Fruit fly (Drosophila melanogaster) whole organism, embryonic: ENCODE results near the gene bmm.

ENCODE experiments used
- Abd-B ChIP-seq: fragments of 200-800 bp; sonication (Bioruptor generic); optimal IDR thresholded peaks from 2 replicates; lab custom pipeline; 2018; ENCODE audit warnings: missing biosample characterization, mild to moderate bottlenecking, missing genetic modification characterization, moderate library complexity
- Aef1 ChIP-seq: fragments of 200-800 bp; sonication (Bioruptor generic); IDR thresholded peaks from 3 replicates; pipeline ENCODE4 v1.3.6; 2022; ENCODE audit warnings: missing biosample characterization, missing genetic modification characterization
- CG10321 ChIP-seq: fragments of 200-800 bp; sonication (Bioruptor generic); IDR thresholded peaks from 2 replicates; pipeline ENCODE4 v1.3.6; 2022; ENCODE audit warnings: missing biosample characterization, missing genetic modification characterization
- CG10979 ChIP-seq: fragments of 200-800 bp; sonication (Bioruptor generic); optimal IDR thresholded peaks from 2 replicates; lab custom pipeline; 2018; ENCODE audit warnings: missing biosample characterization, mild to moderate bottlenecking, missing genetic modification characterization, moderate library complexity
- CG11093 ChIP-seq: fragments of 200-800 bp; sonication (Bioruptor generic); IDR thresholded peaks from 3 replicates; pipeline ENCODE4 v1.3.6; 2022; ENCODE audit warnings: missing biosample characterization, missing genetic modification characterization
- CG11695 ChIP-seq: fragments of 200-800 bp; sonication (Bioruptor generic); IDR thresholded peaks from 3 replicates; pipeline ENCODE4 v1.3.6; 2022; ENCODE audit warnings: missing biosample characterization, missing genetic modification characterization
- CG11723 ChIP-seq: fragments of 200-800 bp; sonication (Bioruptor generic); optimal IDR thresholded peaks from 2 replicates; lab custom pipeline; 2017; ENCODE audit warnings: missing biosample characterization, mild to moderate bottlenecking, missing genetic modification characterization
- CG12071 ChIP-seq: fragments of 200-800 bp; sonication (Bioruptor generic); optimal IDR thresholded peaks from 3 replicates; lab custom pipeline; 2018; ENCODE audit warnings: missing biosample characterization, mild to moderate bottlenecking, missing genetic modification characterization
- CG14441 ChIP-seq: fragments of 200-800 bp; sonication (Bioruptor generic); IDR thresholded peaks from 2 replicates; pipeline ENCODE4 v1.3.6; 2022; ENCODE audit warnings: missing biosample characterization, missing genetic modification characterization
- CG14710 ChIP-seq: fragments of 200-800 bp; sonication (Bioruptor generic); optimal IDR thresholded peaks from 3 replicates; lab custom pipeline; 2019; ENCODE audit warnings: missing biosample characterization, mild to moderate bottlenecking, missing genetic modification characterization, moderate library complexity
- CG15479 ChIP-seq: fragments of 200-800 bp; sonication (Bioruptor generic); optimal IDR thresholded peaks from 3 replicates; lab custom pipeline; 2019; ENCODE audit warnings: missing biosample characterization, mild to moderate bottlenecking, missing genetic modification characterization, moderate library complexity
- CG16779 ChIP-seq: fragments of 200-800 bp; sonication (Bioruptor generic); IDR thresholded peaks from 2 replicates; pipeline ENCODE4 v1.3.6; 2022; ENCODE audit warnings: missing biosample characterization, missing genetic modification characterization
- CG17328 ChIP-seq: fragments of 200-800 bp; sonication (Bioruptor generic); IDR thresholded peaks from 2 replicates; pipeline ENCODE4 v1.3.6; 2022; ENCODE audit warnings: missing biosample characterization, missing genetic modification characterization
- CG2202 ChIP-seq: fragments of 200-800 bp; sonication (Bioruptor generic); optimal IDR thresholded peaks from 2 replicates; lab custom pipeline; 2018; ENCODE audit warnings: missing biosample characterization, mild to moderate bottlenecking, missing genetic modification characterization
- CG2678 ChIP-seq: fragments of 200-800 bp; sonication (Bioruptor generic); optimal IDR thresholded peaks from 3 replicates; lab custom pipeline; 2019; ENCODE audit warnings: missing biosample characterization, mild to moderate bottlenecking, missing genetic modification characterization, moderate library complexity
- CG30431 ChIP-seq: fragments of 200-800 bp; sonication (Bioruptor generic); optimal IDR thresholded peaks from 2 replicates; lab custom pipeline; 2017; ENCODE audit warnings: missing biosample characterization, missing genetic modification characterization
- CG31365 ChIP-seq: fragments of 200-800 bp; sonication (Bioruptor generic); optimal IDR thresholded peaks from 2 replicates; lab custom pipeline; 2018; ENCODE audit warnings: missing biosample characterization, mild to moderate bottlenecking, missing genetic modification characterization
- CG6254 ChIP-seq: fragments of 200-800 bp; sonication (Bioruptor generic); optimal IDR thresholded peaks from 3 replicates; lab custom pipeline; 2017; ENCODE audit warnings: mild to moderate bottlenecking, missing biosample characterization, missing genetic modification reagents, missing genetic modification characterization
- CG6854 ChIP-seq: fragments of 200-800 bp; sonication (Bioruptor generic); optimal IDR thresholded peaks from 3 replicates; lab custom pipeline; 2017; ENCODE audit warnings: missing biosample characterization, mild to moderate bottlenecking, missing genetic modification characterization
- CG8478 ChIP-seq: fragments of >200 bp; optimal IDR thresholded peaks from 2 replicates; lab custom pipeline; 2018
- D19A ChIP-seq: fragments of 200-800 bp; optimal IDR thresholded peaks from 3 replicates; lab custom pipeline; 2019; ENCODE audit warnings: missing biosample characterization, mild to moderate bottlenecking, missing genetic modification characterization, moderate library complexity
- Dad ChIP-seq: fragments of 200-800 bp; sonication (Bioruptor generic); optimal IDR thresholded peaks from 3 replicates; lab custom pipeline; 2016; ENCODE audit warnings: missing biosample characterization, missing genetic modification characterization
- Gsc ChIP-seq: fragments of 200-800 bp; sonication (Bioruptor generic); IDR thresholded peaks from 2 replicates; pipeline ENCODE4 v1.3.6; 2022; ENCODE audit warnings: missing biosample characterization, missing genetic modification characterization
- Hr39 ChIP-seq: fragments of >200 bp; optimal IDR thresholded peaks from 2 replicates; lab custom pipeline; 2017
- Kr ChIP-seq: fragments of 200-800 bp; sonication (Bioruptor generic); optimal IDR thresholded peaks from 2 replicates; lab custom pipeline; 2017; ENCODE audit warnings: missing biosample characterization, mild to moderate bottlenecking, missing genetic modification characterization
- Nf-YB ChIP-seq: fragments of 200-800 bp; sonication (Bioruptor generic); optimal IDR thresholded peaks from 3 replicates; lab custom pipeline; 2019; ENCODE audit warnings: missing biosample characterization, mild to moderate bottlenecking, missing genetic modification characterization, moderate library complexity
- NfI ChIP-seq: fragments of 200-800 bp; sonication (Bioruptor generic); optimal IDR thresholded peaks from 3 replicates; lab custom pipeline; 2018; ENCODE audit warnings: missing biosample characterization, mild to moderate bottlenecking, missing genetic modification characterization, moderate library complexity
- Oaz ChIP-seq: fragments of 200-800 bp; sonication (Bioruptor generic); IDR thresholded peaks from 2 replicates; pipeline ENCODE4 v1.3.6; 2022; ENCODE audit warnings: missing biosample characterization, missing genetic modification characterization
- PHDP ChIP-seq: fragments of 200-800 bp; sonication (Bioruptor generic); optimal IDR thresholded peaks from 3 replicates; lab custom pipeline; 2018; ENCODE audit warnings: missing biosample characterization, mild to moderate bottlenecking, missing genetic modification characterization, moderate library complexity
- Sox102F ChIP-seq: fragments of 200-800 bp; sonication (Bioruptor generic); optimal IDR thresholded peaks from 2 replicates; lab custom pipeline; 2018; ENCODE audit warnings: missing biosample characterization, mild to moderate bottlenecking, missing genetic modification characterization, moderate library complexity
- al ChIP-seq: fragments of 200-800 bp; sonication (Bioruptor generic); IDR thresholded peaks from 2 replicates; pipeline ENCODE4 v1.3.6; 2022; ENCODE audit warnings: missing biosample characterization, missing genetic modification characterization
- chm ChIP-seq: fragments of 200-800 bp; sonication (Bioruptor generic); IDR thresholded peaks from 2 replicates; pipeline ENCODE4 v1.3.6; 2022; ENCODE audit warnings: missing biosample characterization, missing genetic modification characterization
- dmrt11E ChIP-seq: fragments of 200-800 bp; sonication (Bioruptor generic); optimal IDR thresholded peaks from 3 replicates; lab custom pipeline; 2018; ENCODE audit warnings: missing biosample characterization, mild to moderate bottlenecking, missing genetic modification characterization, moderate library complexity
- ewg ChIP-seq: fragments of 200-800 bp; sonication (Bioruptor generic); optimal IDR thresholded peaks from 3 replicates; lab custom pipeline; 2017; ENCODE audit warnings: mild to moderate bottlenecking, missing biosample characterization, missing genetic modification reagents, missing genetic modification characterization
- exex ChIP-seq: fragments of 200-800 bp; sonication (Bioruptor generic); optimal IDR thresholded peaks from 4 replicates; lab custom pipeline; 2018; ENCODE audit warnings: missing biosample characterization, mild to moderate bottlenecking, missing genetic modification characterization, moderate library complexity
- eyg ChIP-seq: fragments of 200-800 bp; sonication (Bioruptor generic); optimal IDR thresholded peaks from 3 replicates; lab custom pipeline; 2016; ENCODE audit warnings: missing biosample characterization, missing genetic modification characterization
- grau ChIP-seq: fragments of 200-800 bp; optimal IDR thresholded peaks from 3 replicates; lab custom pipeline; 2019; ENCODE audit warnings: missing biosample characterization, mild to moderate bottlenecking, missing genetic modification characterization, moderate library complexity
- gsb-n ChIP-seq: fragments of 200-800 bp; sonication (Bioruptor generic); optimal IDR thresholded peaks from 3 replicates; lab custom pipeline; 2018; ENCODE audit warnings: missing biosample characterization, mild to moderate bottlenecking, missing genetic modification characterization
- jigr1 ChIP-seq: fragments of 200-800 bp; sonication (Bioruptor generic); IDR thresholded peaks from 3 replicates; pipeline ENCODE4 v1.3.6; 2022; ENCODE audit warnings: missing biosample characterization, missing genetic modification characterization
- kay ChIP-seq: fragments of 200-800 bp; sonication (Bioruptor generic); optimal IDR thresholded peaks from 2 replicates; lab custom pipeline; 2016; ENCODE audit warnings: missing biosample characterization, missing genetic modification characterization
- mld ChIP-seq: fragments of 200-800 bp; sonication (Bioruptor generic); IDR thresholded peaks from 3 replicates; pipeline ENCODE4 v1.3.6; 2022; ENCODE audit warnings: missing biosample characterization, missing genetic modification characterization; ENCODE audit not compliant: partially characterized antibody
- nom ChIP-seq: fragments of 200-800 bp; sonication (Bioruptor generic); optimal IDR thresholded peaks from 2 replicates; lab custom pipeline; 2017; ENCODE audit warnings: missing biosample characterization, missing genetic modification characterization, mild to moderate bottlenecking, moderate library complexity, missing genetic modification reagents
- otp ChIP-seq: fragments of 200-800 bp; sonication (Bioruptor generic); IDR thresholded peaks from 3 replicates; pipeline ENCODE4, ENCODE4 v1.3.6; 2022; ENCODE audit warnings: missing biosample characterization, missing genetic modification characterization
- phol ChIP-seq: fragments of 200-800 bp; sonication (Bioruptor generic); optimal IDR thresholded peaks from 3 replicates; lab custom pipeline; 2018; ENCODE audit warnings: missing biosample characterization, mild to moderate bottlenecking, missing genetic modification characterization, moderate library complexity
- repo ChIP-seq: fragments of 200-800 bp; sonication (Bioruptor generic); optimal IDR thresholded peaks from 2 replicates; lab custom pipeline; 2016; ENCODE audit warnings: missing biosample characterization, missing genetic modification characterization
- seq ChIP-seq: fragments of 200-800 bp; sonication (Bioruptor generic); IDR thresholded peaks from 2 replicates; pipeline ENCODE4 v1.3.6; 2022; ENCODE audit warnings: missing biosample characterization, missing genetic modification characterization
- sima ChIP-seq: fragments of 200-800 bp; sonication (Bioruptor generic); optimal IDR thresholded peaks from 2 replicates; lab custom pipeline; 2016; ENCODE audit warnings: missing biosample characterization, missing genetic modification characterization
- sisA ChIP-seq: fragments of 200-800 bp; sonication (Bioruptor generic); IDR thresholded peaks from 2 replicates; pipeline ENCODE4 v1.3.6; 2022; ENCODE audit warnings: missing biosample characterization, missing genetic modification characterization
- sqz ChIP-seq: fragments of 200-800 bp; sonication (Bioruptor generic); optimal IDR thresholded peaks from 3 replicates; lab custom pipeline; 2018; ENCODE audit warnings: missing biosample characterization, mild to moderate bottlenecking, missing genetic modification characterization
- stc ChIP-seq: fragments of 200-800 bp; sonication (Bioruptor generic); IDR thresholded peaks from 2 replicates; pipeline ENCODE4 v1.3.6; 2022; ENCODE audit warnings: missing biosample characterization, missing genetic modification characterization
- trh ChIP-seq: fragments of 200-800 bp; sonication (Bioruptor generic); optimal IDR thresholded peaks from 2 replicates; lab custom pipeline; 2016; ENCODE audit warnings: missing biosample characterization, missing genetic modification characterization
- zfh2 ChIP-seq: fragments of 200-800 bp; sonication (Bioruptor generic); optimal IDR thresholded peaks from 2 replicates; lab custom pipeline; 2016; ENCODE audit warnings: missing biosample characterization, missing genetic modification characterization

Gene bmm

dm6 chr3L:14780187-14780586 lies 6.0 kb downstream of the bmm start (continued):
- TF ChIP-seq CG6854 (GFP tag; lab: Kevin White, UChicago), result no peak
- TF ChIP-seq CG14441, result no peak
- no peak for TF ChIP-seq al
- no peak for TF ChIP-seq Oaz (GFP tag; lab: Robert Waterston, UW)
- TF ChIP-seq NfI (GFP tag; lab: Kevin White, UChicago), result no peak
- TF ChIP-seq CG15479 (GFP tag; lab: Kevin White, UChicago), result no peak
- TF ChIP-seq jigr1, result no peak
- TF ChIP-seq seq (GFP tag; lab: Robert Waterston, UW), result peak; percentile 47
- TF ChIP-seq nom, result no peak
- no peak for TF ChIP-seq Gsc (GFP tag; lab: Robert Waterston, UW)
- TF ChIP-seq sima, result peak; percentile 6
- no peak for TF ChIP-seq repo
- TF ChIP-seq CG6254 (GFP tag; lab: Kevin White, UChicago), result peak; percentile 51
- TF ChIP-seq sqz, result no peak
- 0 out of 3 replicates have a peak, but pooled peaks have one; percentile 12 for TF ChIP-seq otp (GFP tag; lab: Robert Waterston, UW)
- TF ChIP-seq CG11093 (GFP tag; lab: Robert Waterston, UW), result no peak; the same call in 2 of the 3 replicates
- no peak for TF ChIP-seq zfh2
- TF ChIP-seq CG11695 (GFP tag; lab: Robert Waterston, UW), result 0 out of 3 replicates have a peak, but pooled peaks have one; percentile 5
- no peak for TF ChIP-seq Aef1 (GFP tag; lab: Robert Waterston, UW)
- TF ChIP-seq Kr, result peak; percentile 29
- TF ChIP-seq CG30431 (GFP tag; lab: Kevin White, UChicago), result no peak
- TF ChIP-seq stc (GFP tag; lab: Robert Waterston, UW), result peak; percentile 15; the same call in 1 of the 2 replicates
- TF ChIP-seq Sox102F (GFP tag; lab: Kevin White, UChicago), result peak; percentile 34
- no peak for TF ChIP-seq phol (tag; lab: Kevin White, UChicago)
- TF ChIP-seq Nf-YB, result no peak
- peak; percentile 2 for TF ChIP-seq exex
- TF ChIP-seq trh (GFP tag; lab: Kevin White, UChicago), result no peak
- no peak for TF ChIP-seq CG10321
- TF ChIP-seq grau (tag; lab: Kevin White, UChicago), result peak; percentile 0
- peak; percentile 27 for TF ChIP-seq CG31365 (tag; lab: Kevin White, UChicago)
- TF ChIP-seq gsb-n (tag; lab: Kevin White, UChicago), result peak; percentile 24
- peak; percentile 12 for TF ChIP-seq D19A (tag; lab: Kevin White, UChicago)
- TF ChIP-seq chm (GFP tag; lab: Robert Waterston, UW), result peak; percentile 45; the same call in 1 of the 2 replicates
- TF ChIP-seq CG17328 (GFP tag; lab: Robert Waterston, UW), result 0 out of 2 replicates have a peak, but pooled peaks have one; percentile 21
- TF ChIP-seq CG14710 (tag; lab: Kevin White, UChicago), result peak; percentile 26
- TF ChIP-seq CG8478 (lab: Kevin White, UChicago), result no peak
- TF ChIP-seq Hr39, result no peak
- TF ChIP-seq kay (GFP tag; lab: Kevin White, UChicago), result peak; percentile 5
- peak; percentile 59 for TF ChIP-seq CG2202 (tag; lab: Kevin White, UChicago)
- TF ChIP-seq CG2678 (tag; lab: Kevin White, UChicago), result peak; percentile 51
- TF ChIP-seq CG16779, result no peak
- no peak for TF ChIP-seq mld (GFP tag; lab: Robert Waterston, UW)
- peak; percentile 40 for TF ChIP-seq PHDP (tag; lab: Kevin White, UChicago)
- TF ChIP-seq eyg (GFP tag; lab: Kevin White, UChicago), result no peak
- peak; percentile 71 for TF ChIP-seq CG12071 (GFP tag; lab: Kevin White, UChicago)
- TF ChIP-seq dmrt11E (tag; lab: Kevin White, UChicago), result peak; percentile 48
- TF ChIP-seq CG11723 (GFP tag; lab: Kevin White, UChicago), result peak; percentile 14
- TF ChIP-seq Abd-B, result no peak
- TF ChIP-seq ewg (GFP tag; lab: Kevin White, UChicago), result no peak
- no peak for TF ChIP-seq Dad (GFP tag; lab: Kevin White, UChicago)
- no peak for TF ChIP-seq CG10979 (tag; lab: Kevin White, UChicago)
- TF ChIP-seq sisA (GFP tag; lab: Robert Waterston, UW), result no peak
